Fruit fly (Drosophila melanogaster): ENCODE data around the gene CG10177.

- TF ChIP-seq fd96Ca (GFP tag; IDR thresholded peaks at IDR 0.05) (no peak), CG8159 (tag; optimal IDR thresholded peaks at IDR 0.05) (no peak)
Measured at dm6 chr3R:23503511-23503910, 17.9 kb downstream of the CG10177 start.
